Fruit fly (Drosophila melanogaster): ENCODE measurements around the gene wam.

The wam gene

dm6 chr3R:23314332-23314731 lies 26.5 kb upstream of the wam start (continued):
- no peak for TF ChIP-seq cyc (GFP tag; optimal IDR thresholded peaks at IDR 0.05)
- no peak for TF ChIP-seq Sox15 (GFP tag; optimal IDR thresholded peaks at IDR 0.05)
- TF ChIP-seq CG7368 (GFP tag; optimal IDR thresholded peaks at IDR 0.05) = peak; percentile 54
- TF ChIP-seq salr (GFP tag; optimal IDR thresholded peaks at IDR 0.05) = peak; percentile 13 to 30
- TF ChIP-seq CG6163 (GFP tag; IDR thresholded peaks at IDR 0.05) = peak; percentile 89
- peak; percentile 72 for TF ChIP-seq CG9139 (GFP tag; optimal IDR thresholded peaks at IDR 0.05)
- no peak for TF ChIP-seq Gug (GFP tag; IDR thresholded peaks at IDR 0.05)
- no peak for TF ChIP-seq Hr38 (GFP tag; optimal IDR thresholded peaks at IDR 0.05)
- TF ChIP-seq net (GFP tag; optimal IDR thresholded peaks at IDR 0.05) = peak; percentile 69
- TF ChIP-seq CG8319 (GFP tag; optimal IDR thresholded peaks at IDR 0.05) = no peak
- TF ChIP-seq Blimp-1 (GFP tag; optimal IDR thresholded peaks at IDR 0.05) = no peak
- TF ChIP-seq dac (GFP tag; optimal IDR thresholded peaks at IDR 0.05) = no peak
- TF ChIP-seq achi (GFP tag; optimal IDR thresholded peaks at IDR 0.05) = peak; percentile 25
- TF ChIP-seq Smox (GFP tag; optimal IDR thresholded peaks at IDR 0.05) = no peak
- no peak for TF ChIP-seq Ets21C (GFP tag; optimal IDR thresholded peaks at IDR 0.05)
- TF ChIP-seq Sox102F (GFP tag; optimal IDR thresholded peaks at IDR 0.05) = peak; percentile 34
- no peak for TF ChIP-seq CG11762 (GFP tag; optimal IDR thresholded peaks at IDR 0.05; ENCODE audit: insufficient read depth)
- TF ChIP-seq lz (GFP tag; optimal IDR thresholded peaks at IDR 0.05) = no peak
- no peak for TF ChIP-seq Sox14 (GFP tag; optimal IDR thresholded peaks at IDR 0.05)
- peak; percentile 24 for TF ChIP-seq pdm3 (GFP tag; optimal IDR thresholded peaks at IDR 0.05)
- peak; percentile 8 for TF ChIP-seq Met (GFP tag; optimal IDR thresholded peaks at IDR 0.05)
- TF ChIP-seq CG10631 (GFP tag; optimal IDR thresholded peaks at IDR 0.05) = no peak
- peak; percentile 23 for TF ChIP-seq CG34406 (GFP tag; optimal IDR thresholded peaks at IDR 0.05)
- TF ChIP-seq Lpt (GFP tag; optimal IDR thresholded peaks at IDR 0.05) = peak; percentile 38
- no peak for TF ChIP-seq CG11294 (GFP tag; IDR thresholded peaks at IDR 0.05)
- peak; percentile 72 for TF ChIP-seq CG6854 (GFP tag; optimal IDR thresholded peaks at IDR 0.05)
- TF ChIP-seq eg (GFP tag; IDR thresholded peaks at IDR 0.05) = peak; percentile 87
- TF ChIP-seq Eip78C (GFP tag) = peak; percentile 84

- TF ChIP-seq CG1621 (tag; optimal IDR thresholded peaks at IDR 0.05) = no peak
- TF ChIP-seq CG10631 (GFP tag; optimal IDR thresholded peaks at IDR 0.05) = no peak
- no peak for TF ChIP-seq Lpt (GFP tag; optimal IDR thresholded peaks at IDR 0.05)
- TF ChIP-seq Sox102F (GFP tag; optimal IDR thresholded peaks at IDR 0.05) = no peak
- TF ChIP-seq CG6854 (GFP tag; optimal IDR thresholded peaks at IDR 0.05) = no peak
- no peak for TF ChIP-seq Smox (GFP tag; optimal IDR thresholded peaks at IDR 0.05)
- TF ChIP-seq CG31627 (GFP tag; optimal IDR thresholded peaks at IDR 0.05) = no peak
- TF ChIP-seq CG8119 (GFP tag; IDR thresholded peaks at IDR 0.05) = no peak
- TF ChIP-seq esn (GFP tag; optimal IDR thresholded peaks at IDR 0.05) = no peak
Measured at dm6 chr3R:23312796-23313195, 24.9 kb upstream of the wam start.

- TF ChIP-seq fd59A (GFP tag; optimal IDR thresholded peaks at IDR 0.05) (no peak), Smox (GFP tag; optimal IDR thresholded peaks at IDR 0.05) (no peak), svp (GFP tag) (no peak), CG6854 (GFP tag; optimal IDR thresholded peaks at IDR 0.05) (no peak), Ets21C (GFP tag; optimal IDR thresholded peaks at IDR 0.05) (no peak), CG4318 (GFP tag; optimal IDR thresholded peaks at IDR 0.05) (no peak), CG6808 (GFP tag; optimal IDR thresholded peaks at IDR 0.05) (no peak), Eip78C (GFP tag) (no peak), pdm3 (GFP tag; optimal IDR thresholded peaks at IDR 0.05) (no peak), Hr39 (GFP tag; optimal IDR thresholded peaks at IDR 0.05) (no peak), ss (GFP tag; optimal IDR thresholded peaks at IDR 0.05) (no peak), Gug (GFP tag; IDR thresholded peaks at IDR 0.05) (no peak), CG1621 (tag; optimal IDR thresholded peaks at IDR 0.05) (no peak), CG9139 (GFP tag; optimal IDR thresholded peaks at IDR 0.05) (no peak), dsx (GFP tag; optimal IDR thresholded peaks at IDR 0.05; ENCODE audit: poor library complexity, severe bottlenecking) (no peak), CG8632 (GFP tag; optimal IDR thresholded peaks at IDR 0.05) (no peak), CG11762 (GFP tag; optimal IDR thresholded peaks at IDR 0.05; ENCODE audit: insufficient read depth) (no peak), CG8319 (GFP tag; optimal IDR thresholded peaks at IDR 0.05) (no peak), Eip93F (GFP tag; optimal IDR thresholded peaks at IDR 0.05) (no peak), Blimp-1 (GFP tag; optimal IDR thresholded peaks at IDR 0.05) (no peak)
Measured at dm6 chr3R:23310151-23310550, 22.3 kb upstream of the wam start.

Measured in whole organism, prepupa.